In the genomic region with DNA sequence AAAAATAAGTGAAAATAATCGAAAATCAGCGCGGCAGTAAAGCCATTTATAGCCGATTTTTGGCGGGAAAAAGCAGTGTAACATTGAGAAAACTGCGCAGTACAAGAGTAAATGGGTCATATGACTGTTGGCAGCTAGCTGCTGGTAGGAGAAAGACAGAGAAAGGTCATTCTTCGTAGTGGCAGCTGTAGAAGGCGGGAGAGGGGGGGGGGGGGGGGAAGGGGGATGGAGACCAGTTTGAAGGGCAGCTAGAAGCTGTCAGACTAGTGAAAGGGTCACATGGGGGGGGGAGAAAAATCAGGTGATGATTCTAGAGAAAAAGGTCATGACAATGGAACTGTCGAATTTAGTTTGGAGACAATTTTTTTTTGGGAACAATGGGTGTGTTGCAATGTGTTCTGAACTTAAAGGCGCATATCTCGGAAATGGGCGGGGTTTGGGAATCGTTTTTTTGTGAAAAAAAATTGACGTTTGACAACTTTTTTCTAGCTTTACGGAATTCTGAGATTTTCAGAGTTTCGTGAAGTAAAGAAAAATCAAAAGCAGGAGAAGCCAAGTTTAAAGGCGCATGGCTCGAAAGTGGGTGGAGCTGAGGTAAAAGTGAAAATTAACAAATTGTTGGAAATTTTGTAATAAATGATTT, we compare ENCODE assay signal across 2 worm cellular contexts.
TF ChIP-seq lines count a peak whose summit lies in the region.

No protein-coding gene starts in this region.

TF ChIP-seq in whole organism, L1 larva, 84 proteins besides CTCF, POLR2A, EP300 and RAD21 (continued from another document and continues in another):
- TF ChIP-seq nhr-47 (tag; optimal IDR thresholded peaks at IDR 0.05; lab: Kevin White, UChicago), result no peak
- TF ChIP-seq nhr-84 (tag; optimal IDR thresholded peaks at IDR 0.05; lab: Kevin White, UChicago), result no peak
- TF ChIP-seq tbx-2 (tag; optimal IDR thresholded peaks at IDR 0.05; lab: Kevin White, UChicago), result no peak
- no peak for TF ChIP-seq nhr-71 (tag; optimal IDR thresholded peaks at IDR 0.05; lab: Kevin White, UChicago)
- TF ChIP-seq swsn-7 (tag; optimal IDR thresholded peaks at IDR 0.05; lab: Kevin White, UChicago), result no peak
- no peak for TF ChIP-seq C04F5.9 (tag; optimal IDR thresholded peaks at IDR 0.05; lab: Kevin White, UChicago)
- peak; percentile 79 for TF ChIP-seq grh-1 (GFP tag; IDR thresholded peaks at IDR 0.05; lab: Robert Waterston, UW)
- TF ChIP-seq egl-27 (tag; optimal IDR thresholded peaks at IDR 0.05; lab: Kevin White, UChicago), result no peak
- no peak for TF ChIP-seq sox-4 (tag; optimal IDR thresholded peaks at IDR 0.05; lab: Kevin White, UChicago)
- TF ChIP-seq rnt-1 (tag; optimal IDR thresholded peaks at IDR 0.05; lab: Kevin White, UChicago), result no peak
- TF ChIP-seq ceh-88 (GFP tag; IDR thresholded peaks at IDR 0.05; lab: Robert Waterston, UW), result no peak
- TF ChIP-seq C34B4.2 (tag; optimal IDR thresholded peaks at IDR 0.05; lab: Kevin White, UChicago), result no peak
- TF ChIP-seq unc-62 (GFP tag; optimal IDR thresholded peaks at IDR 0.05; lab: Kevin White, UChicago), result no peak
- TF ChIP-seq lin-15B (tag; optimal IDR thresholded peaks at IDR 0.05; lab: Kevin White, UChicago), result no peak
- no peak for TF ChIP-seq isw-1 (GFP tag; IDR thresholded peaks at IDR 0.05; lab: Robert Waterston, UW)
- TF ChIP-seq hpl-2 (GFP tag; optimal IDR thresholded peaks at IDR 0.05; lab: Kevin White, UChicago), result no peak
- TF ChIP-seq Y116A8C.19 (tag; optimal IDR thresholded peaks at IDR 0.05; lab: Kevin White, UChicago; ENCODE audit: borderline replicate concordance), result no peak
- TF ChIP-seq ztf-11 (tag; optimal IDR thresholded peaks at IDR 0.05; lab: Kevin White, UChicago), result no peak
- no peak for TF ChIP-seq jun-1 (tag; optimal IDR thresholded peaks at IDR 0.05; lab: Kevin White, UChicago)
- TF ChIP-seq zag-1 (tag; optimal IDR thresholded peaks at IDR 0.05; lab: Kevin White, UChicago), result no peak
- TF ChIP-seq alr-1 (tag; optimal IDR thresholded peaks at IDR 0.05; lab: Kevin White, UChicago; ENCODE audit: borderline replicate concordance), result no peak
- no peak for TF ChIP-seq egl-13 (tag; optimal IDR thresholded peaks at IDR 0.05; lab: Kevin White, UChicago)
- no peak for TF ChIP-seq aly-2 (tag; optimal IDR thresholded peaks at IDR 0.05; lab: Kevin White, UChicago)
- no peak for TF ChIP-seq mdl-1 (tag; optimal IDR thresholded peaks at IDR 0.05; lab: Kevin White, UChicago)
- TF ChIP-seq hlh-4 (tag; optimal IDR thresholded peaks at IDR 0.05; lab: Kevin White, UChicago), result no peak
- TF ChIP-seq zip-4 (GFP tag; optimal IDR thresholded peaks at IDR 0.05; lab: Kevin White, UChicago), result no peak
- no peak for TF ChIP-seq unc-86 (tag; optimal IDR thresholded peaks at IDR 0.05; lab: Kevin White, UChicago)
- TF ChIP-seq lin-13 (GFP tag; optimal IDR thresholded peaks at IDR 0.05; lab: Kevin White, UChicago), result no peak
- no peak for TF ChIP-seq nhr-20 (tag; optimal IDR thresholded peaks at IDR 0.05; lab: Kevin White, UChicago)
- no peak for TF ChIP-seq dsc-1 (tag; optimal IDR thresholded peaks at IDR 0.05; lab: Kevin White, UChicago)
- TF ChIP-seq nhr-85 (tag; lab: Kevin White, UChicago), result peak; percentile 94
- TF ChIP-seq tlp-1 (tag; optimal IDR thresholded peaks at IDR 0.05; lab: Kevin White, UChicago), result no peak
- no peak for TF ChIP-seq snu-23 (GFP tag; optimal IDR thresholded peaks at IDR 0.05; lab: Kevin White, UChicago)
- TF ChIP-seq nhr-237 (tag; optimal IDR thresholded peaks at IDR 0.05; lab: Kevin White, UChicago), result no peak
- TF ChIP-seq ceh-63 (GFP tag; optimal IDR thresholded peaks at IDR 0.05; lab: Kevin White, UChicago), result no peak
- TF ChIP-seq aha-1 (tag; optimal IDR thresholded peaks at IDR 0.05; lab: Kevin White, UChicago), result no peak
- TF ChIP-seq ets-5 (GFP tag; IDR thresholded peaks at IDR 0.05; lab: Robert Waterston, UW), result no peak
- TF ChIP-seq F16B12.6 (tag; optimal IDR thresholded peaks at IDR 0.05; lab: Kevin White, UChicago), result no peak
- no peak for TF ChIP-seq elt-2 (tag; optimal IDR thresholded peaks at IDR 0.05; lab: Kevin White, UChicago)
- peak; percentile 74 for TF ChIP-seq lin-14 (GFP tag; optimal IDR thresholded peaks at IDR 0.05; lab: Kevin White, UChicago)
- TF ChIP-seq nhr-90 (tag; optimal IDR thresholded peaks at IDR 0.05; lab: Kevin White, UChicago; ENCODE audit: poor library complexity), result no peak
- no peak for TF ChIP-seq mab-9 (GFP tag; IDR thresholded peaks at IDR 0.05; lab: Robert Waterston, UW)
- TF ChIP-seq sup-37 (GFP tag; optimal IDR thresholded peaks at IDR 0.05; lab: Kevin White, UChicago), result no peak
- peak in 1 of 2 experiments; percentile 31 for TF ChIP-seq lin-35 (GFP tag; optimal IDR thresholded peaks at IDR 0.05; lab: Kevin White, UChicago)
- TF ChIP-seq efl-3 (GFP tag; optimal IDR thresholded peaks at IDR 0.05; lab: Kevin White, UChicago), result no peak
- TF ChIP-seq ceh-8 (GFP tag; optimal IDR thresholded peaks at IDR 0.05; lab: Kevin White, UChicago), result no peak
- TF ChIP-seq fkh-4 (tag; optimal IDR thresholded peaks at IDR 0.05; lab: Kevin White, UChicago; ENCODE audit: borderline replicate concordance), result no peak
- TF ChIP-seq unc-98 (GFP tag; IDR thresholded peaks at IDR 0.05; lab: Robert Waterston, UW), result no peak
- TF ChIP-seq pqm-1 (tag; optimal IDR thresholded peaks at IDR 0.05; lab: Kevin White, UChicago), result no peak
- TF ChIP-seq fkh-8 (tag; optimal IDR thresholded peaks at IDR 0.05; lab: Kevin White, UChicago), result no peak
- TF ChIP-seq blmp-1 (tag; optimal IDR thresholded peaks at IDR 0.05; lab: Kevin White, UChicago), result peak; percentile 62
- TF ChIP-seq sptf-1 (tag; optimal IDR thresholded peaks at IDR 0.05; lab: Kevin White, UChicago), result no peak
- TF ChIP-seq C16A3.4 (tag; optimal IDR thresholded peaks at IDR 0.05; lab: Kevin White, UChicago), result no peak
- TF ChIP-seq xbp-1 (tag; optimal IDR thresholded peaks at IDR 0.05; lab: Kevin White, UChicago), result no peak
- TF ChIP-seq unc-30 (tag; optimal IDR thresholded peaks at IDR 0.05; lab: Kevin White, UChicago), result no peak
- TF ChIP-seq dpl-1 (GFP tag; optimal IDR thresholded peaks at IDR 0.05; lab: Kevin White, UChicago), result peak in 2 of 3 experiments; percentile 20 to 45
- TF ChIP-seq pax-3 (tag; optimal IDR thresholded peaks at IDR 0.05; lab: Kevin White, UChicago), result peak; percentile 44
- no peak for TF ChIP-seq nhr-77 (tag; optimal IDR thresholded peaks at IDR 0.05; lab: Kevin White, UChicago)
- TF ChIP-seq efl-1 (optimal IDR thresholded peaks at IDR 0.05; lab: Kevin White, UChicago), result no peak
- TF ChIP-seq efl-1 (GFP tag; optimal IDR thresholded peaks at IDR 0.05 in 1 of 2; lab: Kevin White, UChicago), result peak in 1 of 2 experiments; percentile 15
- no peak for TF ChIP-seq fkh-10 (GFP tag; optimal IDR thresholded peaks at IDR 0.05; lab: Kevin White, UChicago)
- 0 out of 2 replicates have a peak, but pooled peaks have one; percentile 23 for TF ChIP-seq nhr-19 (GFP tag; conservative IDR thresholded peaks at IDR 0.05; lab: Robert Waterston, UW)
- no peak for TF ChIP-seq mef-2 (tag; optimal IDR thresholded peaks at IDR 0.05; lab: Kevin White, UChicago)
- TF ChIP-seq ztf-4 (tag; optimal IDR thresholded peaks at IDR 0.05; lab: Kevin White, UChicago), result no peak
- TF ChIP-seq snpc-4 (tag; optimal IDR thresholded peaks at IDR 0.05; lab: Kevin White, UChicago), result no peak

TF ChIP-seq in whole organism, L4 larva, 104 proteins besides CTCF, POLR2A, EP300 and RAD21 (continued from another document):
- TF ChIP-seq hlh-30 (tag; optimal IDR thresholded peaks at IDR 0.05; lab: Kevin White, UChicago; ENCODE audit: insufficient read depth), result peak; percentile 74
- no peak for TF ChIP-seq dmd-6 (GFP tag; IDR thresholded peaks at IDR 0.05; lab: Robert Waterston, UW)
- peak; percentile 21 for TF ChIP-seq dpl-1 (GFP tag; optimal IDR thresholded peaks at IDR 0.05; lab: Kevin White, UChicago)
- no peak for TF ChIP-seq ceh-62 (tag; optimal IDR thresholded peaks at IDR 0.05; lab: Kevin White, UChicago)
